Fruit fly (Drosophila melanogaster): ENCODE data around the gene Corp.

The Corp gene

dm6 chrX:8229918-8230699, 41.1 kb downstream of the Corp start (continued):
- TF ChIP-seq HLH4C (GFP tag; IDR thresholded peaks at IDR 0.05; ENCODE audit: partially characterized antibody) (no peak), CG8765 (GFP tag; IDR thresholded peaks at IDR 0.05) (no peak), CG7786 (GFP tag; optimal IDR thresholded peaks at IDR 0.05) (peak; percentile 34), ham (GFP tag; IDR thresholded peaks at IDR 0.05) (no peak), lbe (GFP tag; optimal IDR thresholded peaks at IDR 0.05) (peak; percentile 10), CG7928 (GFP tag; optimal IDR thresholded peaks at IDR 0.05) (peak; percentile 31), H2.0 (GFP tag; IDR thresholded peaks at IDR 0.05) (no peak), Bgb (GFP tag; IDR thresholded peaks at IDR 0.05; ENCODE audit: partially characterized antibody) (no peak), Gug (GFP tag; IDR thresholded peaks at IDR 0.05) (no peak), Six4 (GFP tag; optimal IDR thresholded peaks at IDR 0.05) (peak; percentile 50), CG7271 (tag; optimal IDR thresholded peaks at IDR 0.05) (no peak), Awh (GFP tag; IDR thresholded peaks at IDR 0.05) (peak; percentile 79), pnt (GFP tag; optimal IDR thresholded peaks at IDR 0.05) (peak; percentile 18), CG10462 (GFP tag; optimal IDR thresholded peaks at IDR 0.05) (peak; percentile 31), nerfin-2 (GFP tag; IDR thresholded peaks at IDR 0.05; ENCODE audit: partially characterized antibody) (no peak), E2f2 (GFP tag; IDR thresholded peaks at IDR 0.05) (peak; percentile 17; the same call in 1 of the 2 replicates), CG6272 (GFP tag; IDR thresholded peaks at IDR 0.05) (no peak), kni (GFP tag; optimal IDR thresholded peaks at IDR 0.05) (peak; percentile 23), jumu (GFP tag; optimal IDR thresholded peaks at IDR 0.05) (peak; percentile 46), cg (GFP tag; optimal IDR thresholded peaks at IDR 0.05) (no peak), emc (GFP tag; optimal IDR thresholded peaks at IDR 0.05) (no peak), Ets65A (GFP tag) (no peak), CG7357 (GFP tag; IDR thresholded peaks at IDR 0.05) (no peak), cwo (GFP tag; optimal IDR thresholded peaks at IDR 0.05) (peak; percentile 10), CG16815 (GFP tag; optimal IDR thresholded peaks at IDR 0.05) (no peak), CG1602 (GFP tag; optimal IDR thresholded peaks at IDR 0.05) (peak; percentile 17), CG5953 (GFP tag; IDR thresholded peaks at IDR 0.05) (no peak), CG11723 (GFP tag; optimal IDR thresholded peaks at IDR 0.05) (peak; percentile 38), Pdp1 (GFP tag; optimal IDR thresholded peaks at IDR 0.05) (peak in 1 of 2 experiments; percentile 31), maf-S (GFP tag; optimal IDR thresholded peaks at IDR 0.05) (peak; percentile 4), CG2129 (GFP tag; IDR thresholded peaks at IDR 0.05; ENCODE audit: partially characterized antibody) (no peak), CG1529 (GFP tag; optimal IDR thresholded peaks at IDR 0.05) (peak; percentile 45), gt (GFP tag; IDR thresholded peaks at IDR 0.05) (no peak), CG31365 (tag; optimal IDR thresholded peaks at IDR 0.05) (peak; percentile 59), Sox102F (GFP tag; optimal IDR thresholded peaks at IDR 0.05) (peak; percentile 33), unpg (GFP tag; optimal IDR thresholded peaks at IDR 0.05) (peak; percentile 55), h (optimal IDR thresholded peaks at IDR 0.05) (no peak), pfk (GFP tag; optimal IDR thresholded peaks at IDR 0.05) (peak; percentile 23), ind (GFP tag; optimal IDR thresholded peaks at IDR 0.05) (no peak), Lpt (GFP tag; optimal IDR thresholded peaks at IDR 0.05) (no peak), D (optimal IDR thresholded peaks at IDR 0.05) (no peak), D (GFP tag; optimal IDR thresholded peaks at IDR 0.05) (peak; percentile 75), gcm (GFP tag; optimal IDR thresholded peaks at IDR 0.05) (peak; percentile 39), disco-r (GFP tag; optimal IDR thresholded peaks at IDR 0.05) (peak; percentile 43), Dad (GFP tag; optimal IDR thresholded peaks at IDR 0.05) (no peak), CG6791 (GFP tag; IDR thresholded peaks at IDR 0.05; ENCODE audit: partially characterized antibody) (no peak), seq (GFP tag; IDR thresholded peaks at IDR 0.05) (no peak), z (GFP tag; IDR thresholded peaks at IDR 0.05) (no peak), Nf-YC (tag; optimal IDR thresholded peaks at IDR 0.05) (no peak), HLH54F (GFP tag; optimal IDR thresholded peaks at IDR 0.05) (no peak), ase (GFP tag; IDR thresholded peaks at IDR 0.05) (0 out of 3 replicates have a peak, but pooled peaks have one; percentile 22)
